Fruit fly (Drosophila melanogaster) whole organism, prepupa: ENCODE data around the gene CG2147.

Experiments
- CG11294 ChIP-seq: fragments of 200-800 bp; sonication (Bioruptor generic); IDR thresholded peaks from 2 replicates; pipeline ENCODE4 v1.3.6; 2022; ENCODE audit warnings: missing biosample characterization, missing genetic modification characterization
- CG11762 ChIP-seq: fragments of 200-800 bp; sonication (Bioruptor generic); optimal IDR thresholded peaks from 3 replicates; lab custom pipeline; 2016; ENCODE audit warnings: missing biosample characterization, missing genetic modification characterization; ENCODE audit not compliant: insufficient read depth
- CG3032 ChIP-seq: fragments of 200-800 bp; optimal IDR thresholded peaks from 2 replicates; lab custom pipeline; 2019; ENCODE audit warnings: missing biosample characterization, mild to moderate bottlenecking, missing genetic modification characterization, moderate library complexity
- CG32006 ChIP-seq: fragments of 200-800 bp; sonication (Bioruptor generic); optimal IDR thresholded peaks from 3 replicates; lab custom pipeline; 2017; ENCODE audit warnings: missing biosample characterization, mild to moderate bottlenecking, missing genetic modification characterization
- CG6792 ChIP-seq: fragments of 200-800 bp; sonication (Bioruptor generic); optimal IDR thresholded peaks from 3 replicates; lab custom pipeline; 2016; ENCODE audit warnings: missing biosample characterization, missing genetic modification characterization
- CG8632 ChIP-seq: fragments of 200-800 bp; sonication (Bioruptor generic); optimal IDR thresholded peaks from 3 replicates; lab custom pipeline; 2016; ENCODE audit warnings: missing biosample characterization, missing genetic modification characterization
- Gug ChIP-seq: fragments of 200-800 bp; sonication (Bioruptor generic); IDR thresholded peaks from 2 replicates; pipeline ENCODE4 v1.3.6; 2022; ENCODE audit warnings: missing biosample characterization, missing genetic modification characterization
- Sox102F ChIP-seq: fragments of 200-800 bp; sonication (Bioruptor generic); optimal IDR thresholded peaks from 2 replicates; lab custom pipeline; 2016; ENCODE audit warnings: missing biosample characterization, mild to moderate bottlenecking, missing genetic modification characterization
- cyc ChIP-seq: fragments of 200-800 bp; sonication (Bioruptor generic); optimal IDR thresholded peaks from 3 replicates; lab custom pipeline; 2016; ENCODE audit warnings: missing biosample characterization, missing genetic modification characterization

DNA sequence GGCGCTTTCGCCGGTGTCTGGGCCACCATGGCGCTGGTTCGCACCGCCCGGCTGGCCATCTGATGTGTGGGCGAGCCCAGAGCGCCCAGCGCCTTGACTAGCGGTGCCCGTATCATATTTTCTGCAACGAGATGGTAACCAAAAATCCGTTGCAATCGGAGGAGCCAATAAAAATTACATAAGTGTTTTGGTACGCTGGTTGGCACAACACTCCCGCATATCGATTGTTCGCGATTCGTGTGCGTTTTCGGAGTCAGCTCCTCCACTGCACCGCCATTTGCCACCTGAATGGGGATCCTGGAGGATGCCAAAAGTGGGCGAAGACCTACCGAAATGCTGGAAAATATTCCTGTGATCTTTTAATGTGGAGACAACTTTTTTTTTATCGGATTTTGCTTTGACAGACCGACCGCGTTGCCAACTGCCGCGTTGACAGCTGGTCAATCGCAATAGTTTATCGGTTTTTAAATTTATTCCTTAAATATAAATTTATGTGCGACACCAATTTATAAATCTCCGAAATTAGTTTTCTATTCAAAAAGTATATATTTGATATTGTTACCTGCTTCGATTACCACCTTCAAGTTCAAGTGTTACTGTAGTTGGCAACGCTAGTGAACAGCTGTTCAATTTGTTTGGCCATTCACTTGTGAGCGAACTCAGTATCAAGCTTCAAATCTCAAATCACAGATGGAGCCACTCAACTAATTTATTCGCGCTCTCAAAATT lies 10.9 kb downstream of the CG2147 start, which contains the start of gene ND-75:
- TF ChIP-seq CG32006 (GFP tag; lab: Kevin White, UChicago) (no peak), CG11762 (GFP tag; lab: Kevin White, UChicago) (no peak), CG11294 (GFP tag; lab: Robert Waterston, UW) (no peak), CG3032 (tag; lab: Kevin White, UChicago) (no peak), CG8632 (GFP tag; lab: Kevin White, UChicago) (no peak), Gug (GFP tag; lab: Robert Waterston, UW) (no peak), CG6792 (GFP tag; lab: Kevin White, UChicago) (no peak), cyc (GFP tag; lab: Kevin White, UChicago) (no peak), Sox102F (GFP tag; lab: Kevin White, UChicago) (no peak)
